Fruit fly (Drosophila melanogaster): ENCODE measurements around the gene Cdc37.

- TF ChIP-seq ttk (optimal IDR thresholded peaks at IDR 0.05) (no peak), Sin3A (optimal IDR thresholded peaks at IDR 0.05) (no peak), Myc (optimal IDR thresholded peaks at IDR 0.05) (no peak), psq (optimal IDR thresholded peaks at IDR 0.05) (no peak), h (optimal IDR thresholded peaks at IDR 0.05) (no peak)
Observed at dm6 chr3L:1777249-1777648, 17.9 kb upstream of the Cdc37 start, which contains the start of the genes CG2021 and mRpL46.
